Fruit fly (Drosophila melanogaster): ENCODE results near the gene CG11756.

Gene CG11756

dm6 chrX:11326213-11326731, 21.6 kb upstream of the CG11756 start (continued):
- TF ChIP-seq pan (optimal IDR thresholded peaks at IDR 0.05) = no peak
- TF ChIP-seq pan (GFP tag; optimal IDR thresholded peaks at IDR 0.05 in 1 of 2, IDR thresholded peaks at IDR 0.05 in 1 of 2) = peak in 1 of 2 experiments; percentile 44
- peak; percentile 63 for TF ChIP-seq CG12071 (GFP tag; optimal IDR thresholded peaks at IDR 0.05)
- TF ChIP-seq CG17186 (GFP tag; optimal IDR thresholded peaks at IDR 0.05) = peak; percentile 38
- TF ChIP-seq Mes4 (GFP tag; optimal IDR thresholded peaks at IDR 0.05) = peak; percentile 67
- peak; percentile 49; the same call in 1 of the 2 replicates for TF ChIP-seq vvl (GFP tag; IDR thresholded peaks at IDR 0.05)
- no peak for TF ChIP-seq jigr1 (GFP tag; IDR thresholded peaks at IDR 0.05)
- peak; percentile 74 for TF ChIP-seq CG9727 (GFP tag; optimal IDR thresholded peaks at IDR 0.05)
- TF ChIP-seq onecut (GFP tag; IDR thresholded peaks at IDR 0.05) = peak; percentile 41; the same call in 1 of the 2 replicates
- no peak for TF ChIP-seq nerfin-2 (GFP tag; IDR thresholded peaks at IDR 0.05; ENCODE audit: partially characterized antibody)
- peak; percentile 65 for TF ChIP-seq CG2712 (tag; optimal IDR thresholded peaks at IDR 0.05)
- TF ChIP-seq nmo (GFP tag; optimal IDR thresholded peaks at IDR 0.05) = peak; percentile 77
- TF ChIP-seq Dad (GFP tag; optimal IDR thresholded peaks at IDR 0.05) = peak; percentile 9
- TF ChIP-seq CG3065 (GFP tag; optimal IDR thresholded peaks at IDR 0.05) = no peak
- TF ChIP-seq CG43689 (GFP tag; IDR thresholded peaks at IDR 0.05) = no peak
- TF ChIP-seq sens (GFP tag) = peak; percentile 94
- TF ChIP-seq esg (GFP tag; conservative IDR thresholded peaks at IDR 0.05) = peak; percentile 67
- no peak for TF ChIP-seq CG8478 (optimal IDR thresholded peaks at IDR 0.05)
- no peak for TF ChIP-seq hth (optimal IDR thresholded peaks at IDR 0.05)
- TF ChIP-seq bcd (GFP tag; optimal IDR thresholded peaks at IDR 0.05) = peak; percentile 78
- no peak for TF ChIP-seq prd (optimal IDR thresholded peaks at IDR 0.05)
- TF ChIP-seq prd (GFP tag; IDR thresholded peaks at IDR 0.05) = peak; percentile 52
- peak; percentile 3 for TF ChIP-seq CG17802 (tag; optimal IDR thresholded peaks at IDR 0.05)
- peak; percentile 82 for TF ChIP-seq mirr (GFP tag; optimal IDR thresholded peaks at IDR 0.05)
- TF ChIP-seq Nf-YA (GFP tag; IDR thresholded peaks at IDR 0.05) = no peak
- peak; percentile 47 for TF ChIP-seq Rx (GFP tag; IDR thresholded peaks at IDR 0.05)
- no peak for TF ChIP-seq repo (GFP tag; optimal IDR thresholded peaks at IDR 0.05)
- peak; percentile 33 for TF ChIP-seq Side (GFP tag; optimal IDR thresholded peaks at IDR 0.05)
- no peak for TF ChIP-seq TFAM (GFP tag; optimal IDR thresholded peaks at IDR 0.05)
- TF ChIP-seq gce (GFP tag; IDR thresholded peaks at IDR 0.05) = 0 out of 3 replicates have a peak, but pooled peaks have one; percentile 32
- TF ChIP-seq CG31441 (GFP tag; IDR thresholded peaks at IDR 0.05) = peak; percentile 54
- peak; percentile 55 for TF ChIP-seq CG4424 (GFP tag; optimal IDR thresholded peaks at IDR 0.05)
- peak; percentile 30 for TF ChIP-seq CG12744 (GFP tag; optimal IDR thresholded peaks at IDR 0.05)
- TF ChIP-seq croc (GFP tag; conservative IDR thresholded peaks at IDR 0.05) = no peak; the same call in 2 of the 3 replicates
- peak; percentile 22 for TF ChIP-seq CG16815 (GFP tag; optimal IDR thresholded peaks at IDR 0.05)
- no peak for TF ChIP-seq zen2 (GFP tag; IDR thresholded peaks at IDR 0.05; ENCODE audit: partially characterized antibody)
- no peak for TF ChIP-seq Dfd (GFP tag; optimal IDR thresholded peaks at IDR 0.05)
- TF ChIP-seq abd-A (tag; optimal IDR thresholded peaks at IDR 0.05) = no peak
- TF ChIP-seq Dref (GFP tag; IDR thresholded peaks at IDR 0.05) = no peak
- peak; percentile 24 for TF ChIP-seq CHES-1-like (GFP tag; optimal IDR thresholded peaks at IDR 0.05)
- TF ChIP-seq sob (GFP tag; IDR thresholded peaks at IDR 0.05) = peak; percentile 68
- peak; percentile 56 for TF ChIP-seq CG9932 (GFP tag; IDR thresholded peaks at IDR 0.05)
- peak; percentile 4 for TF ChIP-seq Fer2 (tag; optimal IDR thresholded peaks at IDR 0.05)
- no peak for TF ChIP-seq CG4282 (GFP tag; optimal IDR thresholded peaks at IDR 0.05)
- TF ChIP-seq CG2875 (GFP tag; optimal IDR thresholded peaks at IDR 0.05) = peak; percentile 17
- TF ChIP-seq jumu (GFP tag; optimal IDR thresholded peaks at IDR 0.05) = peak; percentile 55
- peak; percentile 77 for TF ChIP-seq dysf (GFP tag; IDR thresholded peaks at IDR 0.05)
- peak; percentile 5 for TF ChIP-seq fu2 (GFP tag; optimal IDR thresholded peaks at IDR 0.05)
- TF ChIP-seq ERR (GFP tag; optimal IDR thresholded peaks at IDR 0.05) = no peak
- peak; percentile 19 for TF ChIP-seq Spps (tag; optimal IDR thresholded peaks at IDR 0.05)
- TF ChIP-seq CG12236 (GFP tag; optimal IDR thresholded peaks at IDR 0.05) = peak; percentile 14
- peak; percentile 76 for TF ChIP-seq CG32532 (GFP tag; IDR thresholded peaks at IDR 0.05)
- TF ChIP-seq seq (GFP tag; IDR thresholded peaks at IDR 0.05) = peak; percentile 59; the same call in 1 of the 2 replicates
